Worm (Caenorhabditis elegans): ENCODE measurements around the gene C03C10.2.

Gene C03C10.2

ce11 chrIII:4090773-4091172 is at the start of gene C03C10.2:
Gene C03C10.2 (plus strand): TSS chrIII:4091073.
- TF ChIP-seq hlh-13 (GFP tag; optimal IDR thresholded peaks at IDR 0.05) (no peak), ceh-31 (tag; optimal IDR thresholded peaks at IDR 0.05) (no peak), madf-2 (tag; optimal IDR thresholded peaks at IDR 0.05) (no peak), syd-9 (tag; optimal IDR thresholded peaks at IDR 0.05) (no peak), pros-1 (tag; optimal IDR thresholded peaks at IDR 0.05) (no peak), nfya-1 (tag; optimal IDR thresholded peaks at IDR 0.05) (no peak)

DNA sequence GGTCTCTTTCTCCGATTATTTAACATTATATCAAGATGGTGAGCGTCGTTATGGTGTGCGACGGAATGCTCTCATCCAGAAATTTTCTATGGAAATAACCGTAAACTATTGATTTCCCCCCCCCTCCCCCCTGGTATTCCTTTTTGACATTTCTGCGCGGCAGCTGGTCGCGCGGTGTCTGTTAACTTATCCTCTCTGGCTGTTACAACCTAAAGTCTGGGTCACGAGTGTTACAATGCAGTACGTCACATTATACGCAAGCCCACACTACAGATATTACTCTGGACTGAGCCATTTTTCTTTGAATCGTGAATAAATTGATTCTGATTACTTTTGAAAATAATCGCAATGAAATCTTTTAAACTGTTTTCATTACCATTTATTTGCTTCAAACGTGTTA is 41.7 kb upstream of the C03C10.2 start:
- no peak for TF ChIP-seq lim-6 (tag; optimal IDR thresholded peaks at IDR 0.05)
- TF ChIP-seq ets-4 (tag; optimal IDR thresholded peaks at IDR 0.05), result no peak
- TF ChIP-seq unc-86 (tag; optimal IDR thresholded peaks at IDR 0.05), result no peak
- TF ChIP-seq pha-2 (tag; optimal IDR thresholded peaks at IDR 0.05), result no peak
- TF ChIP-seq ama-1 (optimal IDR thresholded peaks at IDR 0.05), result no peak
- no peak for TF ChIP-seq ceh-24 (tag; optimal IDR thresholded peaks at IDR 0.05)
- TF ChIP-seq hlh-30 (tag; optimal IDR thresholded peaks at IDR 0.05; ENCODE audit: insufficient read depth), result peak; percentile 57
- no peak for TF ChIP-seq ref-2 (tag; optimal IDR thresholded peaks at IDR 0.05)

- TF ChIP-seq unc-42 (tag; optimal IDR thresholded peaks at IDR 0.05) (peak; percentile 78), odd-2 (tag; optimal IDR thresholded peaks at IDR 0.05) (no peak)
These were observed 33.0 kb upstream of the C03C10.2 start, which contains the start of gene rcq-5 for ce11 chrIII:4057894-4058293. Gene rcq-5 (minus strand): TSS chrIII:4057976.

ce11 chrIII:4058643-4059042 is 32.2 kb upstream of the C03C10.2 start, which contains the start of gene his-69:
Gene his-69 (minus strand): TSS chrIII:4058743.
- TF ChIP-seq npax-4 (tag; optimal IDR thresholded peaks at IDR 0.05) (no peak), hlh-13 (GFP tag; optimal IDR thresholded peaks at IDR 0.05) (no peak), ceh-2 (tag; optimal IDR thresholded peaks at IDR 0.05) (no peak), elt-4 (tag; optimal IDR thresholded peaks at IDR 0.05) (no peak), mec-3 (tag; optimal IDR thresholded peaks at IDR 0.05; ENCODE audit: borderline replicate concordance) (no peak), Y22D7AL.16 (tag; optimal IDR thresholded peaks at IDR 0.05) (no peak), unc-42 (tag; optimal IDR thresholded peaks at IDR 0.05) (no peak), ama-1 (optimal IDR thresholded peaks at IDR 0.05) (no peak), ceh-9 (tag; optimal IDR thresholded peaks at IDR 0.05) (no peak), che-1 (tag; optimal IDR thresholded peaks at IDR 0.05) (no peak), elt-2 (tag; optimal IDR thresholded peaks at IDR 0.05) (no peak), ceh-6 (GFP tag; optimal IDR thresholded peaks at IDR 0.05) (no peak), hlh-6 (tag; optimal IDR thresholded peaks at IDR 0.05) (no peak), hlh-8 (tag; optimal IDR thresholded peaks at IDR 0.05) (no peak), unc-86 (tag; optimal IDR thresholded peaks at IDR 0.05) (no peak), syd-9 (tag; optimal IDR thresholded peaks at IDR 0.05) (no peak)

DNA sequence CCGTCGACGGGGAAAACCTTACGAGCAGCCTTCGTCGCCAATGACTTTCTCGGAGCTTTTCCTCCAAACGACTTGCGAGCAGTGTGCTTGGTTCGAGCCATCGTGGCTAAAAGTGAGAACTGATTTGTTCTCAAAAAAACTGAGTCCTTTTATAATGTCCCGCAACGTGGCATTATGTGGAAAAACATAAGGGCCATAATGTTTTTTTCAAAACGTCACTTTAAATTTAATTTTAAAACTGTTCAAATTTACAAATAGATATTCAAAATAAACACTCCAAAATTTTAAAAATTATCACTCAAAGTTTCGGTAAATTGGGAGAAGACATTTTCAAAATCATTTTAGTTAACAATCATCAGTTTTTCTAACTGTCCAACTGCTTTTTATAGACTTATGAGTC is 30.9 kb upstream of the C03C10.2 start, which contains the start of gene his-70:
his-70 (minus strand) TSS at position 101 of the 400 bp plus-strand sequence.
- TF ChIP-seq T23F11.4 (GFP tag; optimal IDR thresholded peaks at IDR 0.05), result no peak
- no peak for TF ChIP-seq ceh-48 (tag; optimal IDR thresholded peaks at IDR 0.05)
- no peak for TF ChIP-seq sdc-2 (tag; optimal IDR thresholded peaks at IDR 0.05)
- TF ChIP-seq unc-3 (GFP tag; conservative IDR thresholded peaks at IDR 0.05), result no peak
- TF ChIP-seq unc-3 (tag; optimal IDR thresholded peaks at IDR 0.05), result no peak
- no peak for TF ChIP-seq madf-2 (tag; optimal IDR thresholded peaks at IDR 0.05)

DNA sequence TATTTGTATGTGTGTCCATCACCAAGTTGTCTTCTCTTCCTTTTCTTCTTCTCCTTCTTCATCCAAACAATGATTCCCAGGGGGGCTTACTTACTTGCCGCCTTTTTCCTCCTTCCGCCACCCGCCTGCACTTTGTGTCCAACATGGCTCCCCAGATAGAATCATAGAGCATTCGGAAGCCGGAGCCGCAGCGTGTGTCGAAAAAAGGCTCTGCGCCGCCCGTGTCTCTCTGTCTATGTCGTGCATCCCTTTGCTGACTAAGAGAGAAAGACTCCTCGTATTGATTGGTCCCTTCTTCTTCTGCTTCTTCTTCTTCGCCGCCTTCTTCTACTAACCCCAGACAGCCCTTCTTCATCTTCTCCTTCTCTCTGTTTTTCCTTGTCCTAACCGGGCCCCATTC is 27.1 kb upstream of the C03C10.2 start:
- TF ChIP-seq unc-3 (GFP tag; conservative IDR thresholded peaks at IDR 0.05) (no peak), unc-3 (tag; optimal IDR thresholded peaks at IDR 0.05) (peak; percentile 78), ref-2 (tag; optimal IDR thresholded peaks at IDR 0.05) (peak; percentile 19), odd-2 (tag; optimal IDR thresholded peaks at IDR 0.05) (no peak), sdc-2 (tag; optimal IDR thresholded peaks at IDR 0.05) (no peak), ceh-18 (tag; optimal IDR thresholded peaks at IDR 0.05) (peak; percentile 33), ceh-31 (tag; optimal IDR thresholded peaks at IDR 0.05) (peak; percentile 53), C08G9.2 (tag; optimal IDR thresholded peaks at IDR 0.05) (peak; percentile 13), unc-55 (GFP tag; optimal IDR thresholded peaks at IDR 0.05) (peak; percentile 32), unc-42 (tag; optimal IDR thresholded peaks at IDR 0.05) (peak; percentile 63), tbx-2 (tag; optimal IDR thresholded peaks at IDR 0.05) (peak; percentile 28), ceh-48 (tag; optimal IDR thresholded peaks at IDR 0.05) (peak; percentile 87)

Data from whole organism, late embryonic.